Fruit fly (Drosophila melanogaster) whole organism, prepupa: Measurements from ENCODE around the gene CG3764.

Experiments
- CG10631 ChIP-seq: fragments of 200-800 bp; sonication (Bioruptor generic); optimal IDR thresholded peaks from 2 replicates; lab custom pipeline; 2016; ENCODE audit warnings: missing biosample characterization, missing genetic modification characterization
- CG10669 ChIP-seq: fragments of 200-800 bp; sonication (Bioruptor generic); optimal IDR thresholded peaks from 3 replicates; lab custom pipeline; 2018; ENCODE audit warnings: missing biosample characterization, mild to moderate bottlenecking, missing genetic modification characterization, moderate library complexity
- CG11902 ChIP-seq: fragments of 200-800 bp; sonication (Bioruptor generic); optimal IDR thresholded peaks from 3 replicates; lab custom pipeline; 2016; ENCODE audit warnings: missing biosample characterization, missing genetic modification characterization
- CG15336 ChIP-seq: fragments of 200-800 bp; sonication (Bioruptor generic); IDR thresholded peaks from 2 replicates; pipeline ENCODE4 v1.3.6; 2022; ENCODE audit warnings: missing biosample characterization, missing genetic modification characterization
- CG1621 ChIP-seq: fragments of 200-800 bp; sonication (Bioruptor generic); optimal IDR thresholded peaks from 3 replicates; lab custom pipeline; 2018; ENCODE audit warnings: missing biosample characterization, mild to moderate bottlenecking, missing genetic modification characterization
- CG16779 ChIP-seq: fragments of 200-800 bp; sonication (Bioruptor generic); optimal IDR thresholded peaks from 3 replicates; lab custom pipeline; 2017; ENCODE audit warnings: missing biosample characterization, mild to moderate bottlenecking, missing genetic modification characterization
- CG3032 ChIP-seq: fragments of 200-800 bp; optimal IDR thresholded peaks from 2 replicates; lab custom pipeline; 2019; ENCODE audit warnings: missing biosample characterization, mild to moderate bottlenecking, missing genetic modification characterization, moderate library complexity
- CG31627 ChIP-seq: fragments of 200-800 bp; sonication (Bioruptor generic); optimal IDR thresholded peaks from 3 replicates; lab custom pipeline; 2016; ENCODE audit warnings: missing biosample characterization, missing genetic modification characterization
- CG32006 ChIP-seq: fragments of 200-800 bp; sonication (Bioruptor generic); optimal IDR thresholded peaks from 3 replicates; lab custom pipeline; 2017; ENCODE audit warnings: missing biosample characterization, mild to moderate bottlenecking, missing genetic modification characterization
- CG34406 ChIP-seq: fragments of 200-800 bp; sonication (Bioruptor generic); optimal IDR thresholded peaks from 3 replicates; lab custom pipeline; 2016; ENCODE audit warnings: missing biosample characterization, missing genetic modification characterization
- CG3919 ChIP-seq: fragments of 200-800 bp; sonication (Bioruptor generic); optimal IDR thresholded peaks from 3 replicates; lab custom pipeline; 2016; ENCODE audit warnings: missing biosample characterization, missing genetic modification characterization
- CG6163 ChIP-seq: fragments of 200-800 bp; sonication (Bioruptor generic); IDR thresholded peaks from 3 replicates; pipeline ENCODE4 v1.3.6; 2022; ENCODE audit warnings: missing biosample characterization, missing genetic modification characterization
- CG6276 ChIP-seq: fragments of 200-800 bp; sonication (Bioruptor generic); optimal IDR thresholded peaks from 2 replicates; lab custom pipeline; 2017; ENCODE audit warnings: missing biosample characterization, mild to moderate bottlenecking, missing genetic modification characterization
- CG6792 ChIP-seq: fragments of 200-800 bp; sonication (Bioruptor generic); optimal IDR thresholded peaks from 3 replicates; lab custom pipeline; 2016; ENCODE audit warnings: missing biosample characterization, missing genetic modification characterization
- CG6808 ChIP-seq: fragments of 200-800 bp; sonication (Bioruptor generic); optimal IDR thresholded peaks from 3 replicates; lab custom pipeline; 2017; ENCODE audit warnings: missing biosample characterization, missing genetic modification characterization, mild to moderate bottlenecking, moderate library complexity, missing genetic modification reagents
- CG6854 ChIP-seq: fragments of 200-800 bp; sonication (Bioruptor generic); optimal IDR thresholded peaks from 2 replicates; lab custom pipeline; 2017; ENCODE audit warnings: missing biosample characterization, mild to moderate bottlenecking, missing genetic modification characterization
- CG8119 ChIP-seq: fragments of 200-800 bp; sonication (Bioruptor generic); IDR thresholded peaks from 3 replicates; pipeline ENCODE4 v1.3.6; 2022; ENCODE audit warnings: missing biosample characterization, missing genetic modification characterization
- CG8319 ChIP-seq: fragments of 200-800 bp; sonication (Bioruptor generic); optimal IDR thresholded peaks from 3 replicates; lab custom pipeline; 2016; ENCODE audit warnings: missing biosample characterization, missing genetic modification characterization
- CG8632 ChIP-seq: fragments of 200-800 bp; sonication (Bioruptor generic); optimal IDR thresholded peaks from 3 replicates; lab custom pipeline; 2016; ENCODE audit warnings: missing biosample characterization, missing genetic modification characterization
- CG9139 ChIP-seq: fragments of 200-800 bp; sonication (Bioruptor generic); optimal IDR thresholded peaks from 3 replicates; lab custom pipeline; 2017; ENCODE audit warnings: missing biosample characterization, mild to moderate bottlenecking, missing genetic modification characterization
- Eip75B ChIP-seq: fragments of 200-800 bp; sonication (Bioruptor generic); optimal IDR thresholded peaks from 3 replicates; lab custom pipeline; 2016; ENCODE audit warnings: missing biosample characterization, missing genetic modification characterization
- Eip78C ChIP-seq: fragments of 200-800 bp; sonication (Bioruptor generic); peaks from one replicate; lab custom pipeline; 2016; ENCODE audit warnings: missing biosample characterization, missing genetic modification characterization
- Ets96B ChIP-seq: fragments of 200-800 bp; optimal IDR thresholded peaks from 2 replicates; lab custom pipeline; 2019; ENCODE audit warnings: missing biosample characterization, mild to moderate bottlenecking, missing genetic modification characterization, moderate library complexity
- Hr38 ChIP-seq: sonication (Bioruptor generic); optimal IDR thresholded peaks from 2 replicates; lab custom pipeline; 2016; ENCODE audit warnings: missing biosample characterization, missing genetic modification characterization
- Hr39 ChIP-seq: fragments of 200-800 bp; sonication (Bioruptor generic); optimal IDR thresholded peaks from 2 replicates; lab custom pipeline; 2016; ENCODE audit warnings: missing biosample characterization, missing genetic modification characterization
- Hr4 ChIP-seq: fragments of 200-800 bp; sonication (Bioruptor generic); optimal IDR thresholded peaks from 3 replicates; lab custom pipeline; 2016; ENCODE audit warnings: missing biosample characterization, missing genetic modification characterization
- Lpt ChIP-seq: fragments of 200-800 bp; sonication (Bioruptor generic); optimal IDR thresholded peaks from 3 replicates; lab custom pipeline; 2016; ENCODE audit warnings: missing biosample characterization, missing genetic modification characterization
- OdsH ChIP-seq: fragments of 200-800 bp; sonication (Bioruptor generic); optimal IDR thresholded peaks from 3 replicates; lab custom pipeline; 2016; ENCODE audit warnings: missing biosample characterization, missing genetic modification characterization
- Sox15 ChIP-seq: fragments of 200-800 bp; sonication (Bioruptor generic); optimal IDR thresholded peaks from 3 replicates; lab custom pipeline; 2016; ENCODE audit warnings: missing biosample characterization, missing genetic modification characterization
- achi ChIP-seq: fragments of 200-800 bp; sonication (Bioruptor generic); optimal IDR thresholded peaks from 3 replicates; lab custom pipeline; 2016; ENCODE audit warnings: missing biosample characterization, missing genetic modification characterization
- dsx ChIP-seq: fragments of 200-800 bp; optimal IDR thresholded peaks from 3 replicates; lab custom pipeline; 2019; ENCODE audit warnings: missing biosample characterization, mild to moderate bottlenecking, missing genetic modification characterization, moderate library complexity; ENCODE audit not compliant: poor library complexity, severe bottlenecking
- eg ChIP-seq: fragments of 200-800 bp; sonication (Bioruptor generic); IDR thresholded peaks from 3 replicates; pipeline ENCODE4 v1.3.6; 2022; ENCODE audit warnings: missing biosample characterization, missing genetic modification characterization
- esn ChIP-seq: fragments of 200-800 bp; sonication (Bioruptor generic); optimal IDR thresholded peaks from 2 replicates; lab custom pipeline; 2016; ENCODE audit warnings: missing biosample characterization, mild to moderate bottlenecking, missing genetic modification characterization, moderate library complexity
- fd59A ChIP-seq: fragments of 200-800 bp; sonication (Bioruptor generic); optimal IDR thresholded peaks from 2 replicates; lab custom pipeline; 2017; ENCODE audit warnings: missing biosample characterization, mild to moderate bottlenecking, missing genetic modification characterization, missing genetic modification reagents
- fkh ChIP-seq: fragments of 200-800 bp; sonication (Bioruptor generic); optimal IDR thresholded peaks from 3 replicates; lab custom pipeline; 2017; ENCODE audit warnings: missing biosample characterization, mild to moderate bottlenecking, missing genetic modification characterization, moderate library complexity
- net ChIP-seq: fragments of 200-800 bp; sonication (Bioruptor generic); optimal IDR thresholded peaks from 3 replicates; lab custom pipeline; 2016; ENCODE audit warnings: missing biosample characterization, missing genetic modification characterization
- pdm3 ChIP-seq: fragments of 200-800 bp; sonication (Bioruptor generic); optimal IDR thresholded peaks from 3 replicates; lab custom pipeline; 2016; ENCODE audit warnings: missing biosample characterization, missing genetic modification characterization
- salr ChIP-seq, 2 experiments: fragments of 200-800 bp; sonication (Bioruptor generic); optimal IDR thresholded peaks; 3 replicates each; lab custom pipeline; 2016 to 2018; ENCODE audit warnings: missing biosample characterization in 2 of 2, missing genetic modification characterization in 2 of 2, mild to moderate bottlenecking in 1 of 2
- spab ChIP-seq: fragments of 200-800 bp; sonication (Bioruptor generic); optimal IDR thresholded peaks from 2 replicates; lab custom pipeline; 2017; ENCODE audit warnings: missing biosample characterization, mild to moderate bottlenecking, missing genetic modification characterization, missing genetic modification reagents
- ss ChIP-seq, 2 experiments: fragments of 200-800 bp; sonication (Bioruptor generic); optimal IDR thresholded peaks; 2 replicates in 1 of 2; 3 replicates in 1 of 2; lab custom pipeline; 2017 to 2018; ENCODE audit warnings: mild to moderate bottlenecking in 2 of 2, missing biosample characterization in 2 of 2, missing genetic modification characterization in 2 of 2, moderate library complexity in 1 of 2
- svp ChIP-seq: fragments of 200-800 bp; sonication (Bioruptor generic); peaks from one replicate; lab custom pipeline; 2016; ENCODE audit warnings: missing biosample characterization, missing genetic modification characterization
- topi ChIP-seq: fragments of 200-800 bp; sonication (Bioruptor generic); optimal IDR thresholded peaks from 3 replicates; lab custom pipeline; 2016; ENCODE audit warnings: missing biosample characterization, missing genetic modification characterization

CG3764 gene

DNA sequence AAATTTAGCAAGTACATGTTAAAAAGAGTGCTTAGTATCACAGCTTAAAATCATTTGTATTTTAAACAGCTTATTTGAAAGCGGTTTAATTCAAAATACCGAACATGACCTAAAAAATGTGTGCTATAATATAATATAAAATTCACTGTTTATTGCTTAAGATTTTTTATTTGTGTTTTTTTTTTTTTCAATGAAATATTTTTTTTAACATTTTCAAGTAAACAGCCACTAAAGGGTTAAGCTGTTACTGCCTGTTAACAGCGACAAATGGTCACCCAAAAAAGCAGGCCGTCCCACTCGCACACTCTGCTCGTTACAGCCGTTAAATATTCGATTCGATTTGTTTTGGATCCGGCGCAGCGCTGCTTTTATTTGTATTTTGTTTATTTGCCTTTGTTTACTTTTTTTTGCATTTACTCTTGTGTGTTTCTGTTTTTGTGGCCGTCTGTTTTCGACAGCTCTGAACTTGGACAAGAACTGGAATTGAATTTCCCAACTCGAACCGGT lies 37.7 kb downstream of the CG3764 start (continued):
- no peak for TF ChIP-seq CG8632 (GFP tag; lab: Kevin White, UChicago)
- peak; percentile 24 for TF ChIP-seq CG6854 (GFP tag; lab: Kevin White, UChicago)
- no peak for TF ChIP-seq CG31627 (GFP tag; lab: Kevin White, UChicago)
- peak; percentile 55 for TF ChIP-seq OdsH (GFP tag; lab: Kevin White, UChicago)
- no peak for TF ChIP-seq CG8319
- TF ChIP-seq topi (GFP tag; lab: Kevin White, UChicago), result peak; percentile 66
- TF ChIP-seq Eip75B (GFP tag; lab: Kevin White, UChicago), result peak; percentile 54
- TF ChIP-seq CG3919 (GFP tag; lab: Kevin White, UChicago), result peak; percentile 76
- TF ChIP-seq fd59A (GFP tag; lab: Kevin White, UChicago), result no peak
- TF ChIP-seq net (GFP tag; lab: Kevin White, UChicago), result peak; percentile 9
- TF ChIP-seq pdm3 (GFP tag; lab: Kevin White, UChicago), result peak; percentile 37
- peak; percentile 32 for TF ChIP-seq spab (GFP tag; lab: Kevin White, UChicago)
- no peak for TF ChIP-seq Hr38 (GFP tag; lab: Kevin White, UChicago)
- peak; percentile 43 for TF ChIP-seq Hr4
- no peak for TF ChIP-seq Sox15 (GFP tag; lab: Kevin White, UChicago)
- TF ChIP-seq CG6792 (GFP tag; lab: Kevin White, UChicago), result peak; percentile 52
- peak; percentile 24 for TF ChIP-seq CG6808 (GFP tag; lab: Kevin White, UChicago)
- TF ChIP-seq CG9139 (GFP tag; lab: Kevin White, UChicago), result peak; percentile 18
- TF ChIP-seq achi (GFP tag; lab: Kevin White, UChicago), result peak; percentile 8
- TF ChIP-seq CG32006 (GFP tag; lab: Kevin White, UChicago), result peak; percentile 51
- TF ChIP-seq eg (GFP tag; lab: Robert Waterston, UW), result peak; percentile 47; the same call in 2 of the 3 replicates
- no peak for TF ChIP-seq CG11902 (GFP tag; lab: Kevin White, UChicago)
- peak; percentile 59 for TF ChIP-seq CG6276
- TF ChIP-seq salr (GFP tag; optimal IDR thresholded peaks at IDR 0.05; lab: Kevin White, UChicago), result peak in 1 of 2 experiments; percentile 42
- peak; percentile 74 for TF ChIP-seq fkh (GFP tag; lab: Kevin White, UChicago)
- peak; percentile 14 for TF ChIP-seq CG3032 (tag; lab: Kevin White, UChicago)
- peak; percentile 34 for TF ChIP-seq CG10669 (GFP tag; lab: Kevin White, UChicago)
- TF ChIP-seq ss (GFP tag; optimal IDR thresholded peaks at IDR 0.05; lab: Kevin White, UChicago), result peak in 1 of 2 experiments; percentile 49
- TF ChIP-seq CG1621 (tag; lab: Kevin White, UChicago), result no peak

dm6 chr3L:16971611-16972359 lies 40.6 kb downstream of the CG3764 start:
- no peak for TF ChIP-seq Hr39 (GFP tag; lab: Kevin White, UChicago)
- TF ChIP-seq Eip78C (GFP tag; lab: Kevin White, UChicago), result peak; percentile 35
- no peak for TF ChIP-seq CG16779 (tag; lab: Kevin White, UChicago)
- TF ChIP-seq CG10631 (GFP tag; lab: Kevin White, UChicago), result peak; percentile 15
- no peak for TF ChIP-seq salr (GFP tag; optimal IDR thresholded peaks at IDR 0.05; lab: Kevin White, UChicago)
- TF ChIP-seq OdsH (GFP tag; lab: Kevin White, UChicago), result peak; percentile 17
- TF ChIP-seq CG15336, result peak; percentile 35; the same call in 1 of the 2 replicates
- peak; percentile 61 for TF ChIP-seq svp
- peak; percentile 48 for TF ChIP-seq CG8632 (GFP tag; lab: Kevin White, UChicago)
- peak; percentile 51 for TF ChIP-seq CG32006 (GFP tag; lab: Kevin White, UChicago)
- peak; percentile 24 for TF ChIP-seq dsx (GFP tag; lab: Kevin White, UChicago)
- peak; percentile 50 for TF ChIP-seq Lpt (GFP tag; lab: Kevin White, UChicago)
- peak; percentile 16 for TF ChIP-seq Ets96B (tag; lab: Kevin White, UChicago)
- TF ChIP-seq Hr4, result peak; percentile 3
- TF ChIP-seq esn (GFP tag; lab: Kevin White, UChicago), result peak; percentile 10
- TF ChIP-seq CG6163 (GFP tag; lab: Robert Waterston, UW), result no peak
- peak; percentile 63 for TF ChIP-seq CG6276
- TF ChIP-seq CG6808 (GFP tag; lab: Kevin White, UChicago), result no peak
- TF ChIP-seq net (GFP tag; lab: Kevin White, UChicago), result no peak
- peak; percentile 2 for TF ChIP-seq CG6792 (GFP tag; lab: Kevin White, UChicago)
- TF ChIP-seq spab (GFP tag; lab: Kevin White, UChicago), result peak; percentile 18
- no peak for TF ChIP-seq CG8319
- TF ChIP-seq CG8119 (GFP tag; lab: Robert Waterston, UW), result peak; percentile 34; the same call in 1 of the 3 replicates
- TF ChIP-seq achi (GFP tag; lab: Kevin White, UChicago), result peak; percentile 28
- TF ChIP-seq CG34406 (GFP tag; lab: Kevin White, UChicago), result peak; percentile 54
- TF ChIP-seq CG3032 (tag; lab: Kevin White, UChicago), result peak; percentile 23
